Fruit fly (Drosophila melanogaster) whole organism: Measurements from ENCODE around the gene CG11262.

Experiments
- CG8478 ChIP-seq: fragments of >200 bp; optimal IDR thresholded peaks from 2 replicates; lab custom pipeline; 2018; ENCODE audit warnings: inconsistent platforms
- Dll ChIP-seq: fragments of >200 bp; optimal IDR thresholded peaks from 2 replicates; lab custom pipeline; 2017
- psq ChIP-seq: fragments of >200 bp; optimal IDR thresholded peaks from 2 replicates; lab custom pipeline; 2017

DNA sequence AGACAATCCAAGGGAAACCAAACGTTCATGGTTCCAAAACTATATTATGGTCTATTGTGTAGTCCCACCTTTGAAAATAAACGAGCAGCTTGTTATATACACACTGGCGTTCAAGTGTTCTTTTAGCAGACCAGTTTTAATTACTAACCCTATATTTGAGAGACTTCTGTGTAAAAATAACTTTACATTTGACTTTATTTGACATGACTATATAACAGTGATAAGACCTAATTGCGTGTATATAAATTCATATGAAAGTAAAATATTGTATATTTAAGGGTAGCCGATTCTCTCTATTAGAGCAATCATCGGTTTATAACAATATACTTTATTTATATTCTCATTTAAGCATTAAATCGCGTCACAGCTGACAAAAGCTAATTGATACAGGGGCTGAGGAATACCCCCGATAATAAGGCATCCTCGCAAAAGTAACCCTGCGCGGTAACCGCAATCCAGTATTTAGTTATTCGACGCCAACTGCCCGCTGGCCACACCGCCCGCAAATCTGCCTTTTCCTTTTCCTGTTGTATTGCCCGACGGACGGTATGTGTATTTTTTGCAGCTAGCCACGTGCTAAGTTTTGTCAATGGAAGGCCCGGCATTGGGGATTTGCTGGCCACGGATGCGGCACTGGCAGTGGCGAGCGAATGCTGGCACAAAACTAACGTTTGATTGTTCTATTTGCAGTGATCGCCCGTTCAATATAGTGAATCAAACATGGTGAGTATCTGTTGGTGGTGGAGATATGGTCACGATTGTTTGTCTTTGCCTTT, 46.5 kb downstream of the CG11262 start, which contains the start of gene RpS4:
- TF ChIP-seq CG8478 (no peak), Dll (no peak), psq (lab: Kevin White, UChicago) (no peak)
